Worm (Caenorhabditis elegans): ENCODE data around the gene tps-1.

DNA sequence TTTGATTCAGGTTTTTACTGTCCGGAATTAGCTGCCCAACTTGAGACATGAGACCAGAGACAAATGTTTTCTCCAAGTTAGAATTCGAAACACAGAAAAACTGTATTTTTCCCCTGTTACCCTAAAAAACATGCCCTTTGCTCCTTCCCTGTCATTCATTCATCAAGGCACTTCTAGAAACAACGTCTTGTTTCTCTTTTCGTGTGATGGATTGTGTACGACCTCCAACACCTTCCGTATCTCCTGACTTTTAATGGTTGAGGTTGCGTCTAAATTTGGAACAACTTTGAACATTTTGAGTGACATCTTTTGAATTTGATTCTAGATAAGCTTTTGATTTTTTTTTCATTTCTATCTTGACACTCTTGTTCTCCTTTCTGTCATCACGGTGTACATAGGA, 51.7 kb downstream of the tps-1 start:
- TF ChIP-seq K11D2.4 (GFP tag; IDR thresholded peaks at IDR 0.05) (no peak), snpc-4 (GFP tag; optimal IDR thresholded peaks at IDR 0.05) (no peak), snpc-4 (tag; optimal IDR thresholded peaks at IDR 0.05) (no peak), ztf-18 (tag; optimal IDR thresholded peaks at IDR 0.05) (no peak), nhr-90 (tag; optimal IDR thresholded peaks at IDR 0.05) (no peak), somi-1 (GFP tag; optimal IDR thresholded peaks at IDR 0.05) (no peak), tbx-9 (tag; optimal IDR thresholded peaks at IDR 0.05; ENCODE audit: borderline replicate concordance) (no peak), zfh-2 (GFP tag; conservative IDR thresholded peaks at IDR 0.05) (no peak), pha-4 (tag; optimal IDR thresholded peaks at IDR 0.05) (no peak), ceh-79 (tag; optimal IDR thresholded peaks at IDR 0.05) (no peak), ztf-26 (tag; optimal IDR thresholded peaks at IDR 0.05) (no peak), ceh-100 (GFP tag; IDR thresholded peaks at IDR 0.05) (no peak), bed-2 (GFP tag; IDR thresholded peaks at IDR 0.05) (no peak)

All from whole organism, young adult.